Worm (Caenorhabditis elegans): ENCODE measurements around the gene H39E20.1.

The H39E20.1 gene

ce11 chrX:1379391-1379790, 18.0 kb downstream of the H39E20.1 start:
- TF ChIP-seq lin-32 (GFP tag; optimal IDR thresholded peaks at IDR 0.05), result peak; percentile 89
- peak; percentile 14 for TF ChIP-seq ztf-11 (tag; optimal IDR thresholded peaks at IDR 0.05)
- TF ChIP-seq nhr-12 (tag; optimal IDR thresholded peaks at IDR 0.05), result no peak
- TF ChIP-seq snpc-4 (tag; optimal IDR thresholded peaks at IDR 0.05), result no peak
- TF ChIP-seq nhr-237 (tag; optimal IDR thresholded peaks at IDR 0.05), result peak; percentile 26
- TF ChIP-seq ceh-39 (tag; optimal IDR thresholded peaks at IDR 0.05), result peak; percentile 4
- peak; percentile 92 for TF ChIP-seq cnd-1 (tag; optimal IDR thresholded peaks at IDR 0.05)
- TF ChIP-seq flh-1 (GFP tag; optimal IDR thresholded peaks at IDR 0.05), result peak; percentile 75
- peak; percentile 94 for TF ChIP-seq drap-1 (GFP tag; optimal IDR thresholded peaks at IDR 0.05)
- peak; percentile 67 for TF ChIP-seq tbx-8 (GFP tag; optimal IDR thresholded peaks at IDR 0.05)
- TF ChIP-seq unc-120 (tag; optimal IDR thresholded peaks at IDR 0.05; ENCODE audit: poor library complexity, severe bottlenecking), result peak; percentile 85
- TF ChIP-seq nhr-2 (tag; optimal IDR thresholded peaks at IDR 0.05), result no peak
- peak; percentile 94 for TF ChIP-seq sptf-1 (tag; optimal IDR thresholded peaks at IDR 0.05)
- TF ChIP-seq ces-1 (GFP tag; optimal IDR thresholded peaks at IDR 0.05), result no peak
- TF ChIP-seq ceh-83 (GFP tag; optimal IDR thresholded peaks at IDR 0.05), result peak; percentile 89
- TF ChIP-seq nhr-76 (tag; optimal IDR thresholded peaks at IDR 0.05), result peak; percentile 42
- peak; percentile 80 for TF ChIP-seq ham-2 (GFP tag; optimal IDR thresholded peaks at IDR 0.05)
- TF ChIP-seq hlh-1 (tag; optimal IDR thresholded peaks at IDR 0.05), result peak; percentile 55
- TF ChIP-seq elt-3 (tag; optimal IDR thresholded peaks at IDR 0.05), result peak; percentile 24
- TF ChIP-seq pha-4 (tag; optimal IDR thresholded peaks at IDR 0.05), result peak; percentile 36
- TF ChIP-seq elt-1 (tag; optimal IDR thresholded peaks at IDR 0.05; ENCODE audit: borderline replicate concordance, insufficient read depth), result no peak
- peak; percentile 48 for TF ChIP-seq unc-62 (GFP tag; optimal IDR thresholded peaks at IDR 0.05)
- peak; percentile 80 for TF ChIP-seq ceh-43 (GFP tag; optimal IDR thresholded peaks at IDR 0.05)
- peak; percentile 78 for TF ChIP-seq bed-3 (GFP tag; optimal IDR thresholded peaks at IDR 0.05)
- TF ChIP-seq lsy-2 (tag; optimal IDR thresholded peaks at IDR 0.05), result peak; percentile 6
- TF ChIP-seq mep-1 (tag; optimal IDR thresholded peaks at IDR 0.05), result no peak
- TF ChIP-seq mab-5 (tag; optimal IDR thresholded peaks at IDR 0.05), result no peak
- TF ChIP-seq sem-2 (GFP tag; optimal IDR thresholded peaks at IDR 0.05), result peak; percentile 81
- TF ChIP-seq mls-2 (tag; optimal IDR thresholded peaks at IDR 0.05), result peak; percentile 92
- peak; percentile 85 for TF ChIP-seq M03D4.4 (tag; optimal IDR thresholded peaks at IDR 0.05)
- TF ChIP-seq nhr-28 (tag; optimal IDR thresholded peaks at IDR 0.05), result no peak
- no peak for TF ChIP-seq blmp-1 (tag; optimal IDR thresholded peaks at IDR 0.05)
- no peak for TF ChIP-seq zip-8 (tag; optimal IDR thresholded peaks at IDR 0.05)
- TF ChIP-seq unc-39 (tag; optimal IDR thresholded peaks at IDR 0.05), result peak; percentile 14
- TF ChIP-seq lin-13 (tag; optimal IDR thresholded peaks at IDR 0.05), result peak; percentile 14

DNA sequence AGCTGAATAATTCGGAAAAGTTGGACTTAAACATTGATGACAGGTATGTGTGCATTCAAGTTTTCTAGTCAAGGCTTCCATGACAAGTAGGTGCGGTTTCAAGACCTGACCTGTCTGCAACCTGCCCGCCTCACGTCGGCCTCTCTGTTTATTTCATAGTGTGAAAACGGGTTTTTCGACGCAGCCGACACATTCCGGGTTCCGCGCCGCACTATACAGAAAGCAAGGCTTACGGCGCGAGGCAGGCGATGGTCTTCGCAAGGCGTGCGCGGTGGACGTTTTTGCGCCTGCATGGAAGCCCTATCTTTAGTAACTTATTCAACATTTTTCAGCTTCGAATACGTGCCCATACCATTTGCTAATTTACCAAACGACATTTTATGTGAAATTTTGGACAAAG, 25.0 kb downstream of the H39E20.1 start:
- TF ChIP-seq blmp-1 (tag; optimal IDR thresholded peaks at IDR 0.05), result no peak
- TF ChIP-seq mep-1 (tag; optimal IDR thresholded peaks at IDR 0.05), result no peak
- TF ChIP-seq M03D4.4 (tag; optimal IDR thresholded peaks at IDR 0.05), result no peak
- no peak for TF ChIP-seq ces-1 (GFP tag; optimal IDR thresholded peaks at IDR 0.05)
- TF ChIP-seq mls-2 (tag; optimal IDR thresholded peaks at IDR 0.05), result no peak
- TF ChIP-seq ztf-11 (tag; optimal IDR thresholded peaks at IDR 0.05), result no peak
- TF ChIP-seq cnd-1 (tag; optimal IDR thresholded peaks at IDR 0.05), result no peak
- TF ChIP-seq ceh-43 (GFP tag; optimal IDR thresholded peaks at IDR 0.05), result no peak
- no peak for TF ChIP-seq unc-120 (tag; optimal IDR thresholded peaks at IDR 0.05; ENCODE audit: poor library complexity, severe bottlenecking)
- no peak for TF ChIP-seq lin-32 (GFP tag; optimal IDR thresholded peaks at IDR 0.05)
- no peak for TF ChIP-seq bed-3 (GFP tag; optimal IDR thresholded peaks at IDR 0.05)
- TF ChIP-seq nhr-28 (tag; optimal IDR thresholded peaks at IDR 0.05), result no peak

DNA sequence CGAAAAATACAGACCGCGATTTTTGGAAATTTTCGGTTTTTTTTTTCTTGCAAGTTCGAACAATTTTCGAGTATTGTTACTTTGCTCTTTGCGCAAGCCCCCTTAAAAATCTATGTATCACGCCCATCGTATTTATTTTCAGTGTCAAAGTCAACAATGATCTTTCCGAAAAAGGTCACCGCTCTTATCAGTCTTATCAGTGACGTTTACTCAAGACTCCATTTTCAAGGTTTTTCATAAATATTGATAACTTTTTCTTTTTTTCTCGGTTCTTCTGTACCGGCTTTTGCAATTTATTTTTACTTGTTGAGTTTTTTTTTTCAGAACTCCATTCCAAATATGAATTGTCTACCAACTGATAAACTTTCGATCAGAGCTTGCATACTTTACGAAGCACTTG, 25.7 kb downstream of the H39E20.1 start, which contains the start of gene fbxa-190:
fbxa-190 (plus strand) TSS at position 325 of the 400 bp plus-strand sequence.
- no peak for TF ChIP-seq ces-1 (GFP tag; optimal IDR thresholded peaks at IDR 0.05)
- no peak for TF ChIP-seq tbx-8 (GFP tag; optimal IDR thresholded peaks at IDR 0.05)
- TF ChIP-seq elt-1 (tag; optimal IDR thresholded peaks at IDR 0.05; ENCODE audit: borderline replicate concordance, insufficient read depth), result no peak
- TF ChIP-seq ham-2 (GFP tag; optimal IDR thresholded peaks at IDR 0.05), result no peak
- no peak for TF ChIP-seq ceh-43 (GFP tag; optimal IDR thresholded peaks at IDR 0.05)
- TF ChIP-seq hlh-1 (tag; optimal IDR thresholded peaks at IDR 0.05), result no peak
- TF ChIP-seq bed-3 (GFP tag; optimal IDR thresholded peaks at IDR 0.05), result no peak
- TF ChIP-seq pha-4 (tag; optimal IDR thresholded peaks at IDR 0.05), result no peak
- TF ChIP-seq mep-1 (tag; optimal IDR thresholded peaks at IDR 0.05), result no peak
- TF ChIP-seq lin-32 (GFP tag; optimal IDR thresholded peaks at IDR 0.05), result no peak
- TF ChIP-seq nhr-12 (tag; optimal IDR thresholded peaks at IDR 0.05), result no peak
- no peak for TF ChIP-seq nhr-237 (tag; optimal IDR thresholded peaks at IDR 0.05)
- TF ChIP-seq unc-62 (GFP tag; optimal IDR thresholded peaks at IDR 0.05), result no peak
- TF ChIP-seq nhr-76 (tag; optimal IDR thresholded peaks at IDR 0.05), result no peak
- no peak for TF ChIP-seq lin-13 (tag; optimal IDR thresholded peaks at IDR 0.05)
- TF ChIP-seq nhr-2 (tag; optimal IDR thresholded peaks at IDR 0.05), result no peak
- TF ChIP-seq ceh-83 (GFP tag; optimal IDR thresholded peaks at IDR 0.05), result no peak
- TF ChIP-seq zip-8 (tag; optimal IDR thresholded peaks at IDR 0.05), result no peak
- TF ChIP-seq mab-5 (tag; optimal IDR thresholded peaks at IDR 0.05), result no peak
- no peak for TF ChIP-seq nhr-28 (tag; optimal IDR thresholded peaks at IDR 0.05)
